Fruit fly (Drosophila melanogaster) whole organism, pupa: ENCODE measurements around the gene CG32590.

Experiments used
- CG10348 ChIP-seq: fragments of 200-800 bp; sonication (Bioruptor generic); IDR thresholded peaks from 2 replicates; pipeline ENCODE4 v1.3.6; 2022; ENCODE audit warnings: missing biosample characterization, missing genetic modification characterization
- CG12605 ChIP-seq: fragments of 200-800 bp; sonication (Bioruptor generic); IDR thresholded peaks from 2 replicates; pipeline ENCODE4 v1.3.6; 2022; ENCODE audit warnings: missing biosample characterization, missing genetic modification characterization
- CG13204 ChIP-seq: fragments of 200-800 bp; sonication (Bioruptor generic); optimal IDR thresholded peaks from 2 replicates; lab custom pipeline; 2018; ENCODE audit warnings: missing biosample characterization, mild to moderate bottlenecking, missing genetic modification characterization, moderate library complexity
- CG14655 ChIP-seq: fragments of 200-800 bp; sonication (Bioruptor generic); optimal IDR thresholded peaks from 3 replicates; lab custom pipeline; 2017; ENCODE audit warnings: mild to moderate bottlenecking, missing biosample characterization, missing genetic modification reagents, missing genetic modification characterization
- CG15710 ChIP-seq: fragments of 200-800 bp; sonication (Bioruptor generic); optimal IDR thresholded peaks from 2 replicates; lab custom pipeline; 2018; ENCODE audit warnings: missing biosample characterization, mild to moderate bottlenecking, missing genetic modification characterization, moderate library complexity
- CG17806 ChIP-seq: fragments of 200-800 bp; sonication (Bioruptor generic); optimal IDR thresholded peaks from 2 replicates; lab custom pipeline; 2018; ENCODE audit warnings: missing biosample characterization, mild to moderate bottlenecking, missing genetic modification characterization, moderate library complexity
- CG32121 ChIP-seq: fragments of 200-800 bp; sonication (Bioruptor generic); IDR thresholded peaks from 2 replicates; pipeline ENCODE4 v1.3.6; 2022; ENCODE audit warnings: missing biosample characterization, missing genetic modification characterization
- CG34367 ChIP-seq: fragments of 200-800 bp; sonication (Bioruptor generic); optimal IDR thresholded peaks from 2 replicates; lab custom pipeline; 2018; ENCODE audit warnings: missing biosample characterization, mild to moderate bottlenecking, missing genetic modification characterization
- CG4496 ChIP-seq: fragments of 200-800 bp; sonication (Bioruptor generic); IDR thresholded peaks from 3 replicates; pipeline ENCODE4 v1.3.6; 2022; ENCODE audit warnings: missing biosample characterization, missing genetic modification characterization
- CG8159 ChIP-seq: fragments of 200-800 bp; sonication (Bioruptor generic); optimal IDR thresholded peaks from 3 replicates; lab custom pipeline; 2018; ENCODE audit warnings: missing biosample characterization, mild to moderate bottlenecking, missing genetic modification characterization, moderate library complexity
- CG8301 ChIP-seq: fragments of 200-800 bp; sonication (Bioruptor generic); optimal IDR thresholded peaks from 2 replicates; lab custom pipeline; 2018; ENCODE audit warnings: missing biosample characterization, mild to moderate bottlenecking, missing genetic modification characterization
- CG9948 ChIP-seq: fragments of 200-800 bp; sonication (Bioruptor generic); optimal IDR thresholded peaks from 2 replicates; lab custom pipeline; 2018; ENCODE audit warnings: missing biosample characterization, mild to moderate bottlenecking, missing genetic modification characterization, moderate library complexity
- D1 ChIP-seq: fragments of 200-800 bp; sonication (Bioruptor generic); optimal IDR thresholded peaks from 2 replicates; lab custom pipeline; 2018; ENCODE audit warnings: missing biosample characterization, mild to moderate bottlenecking, missing genetic modification characterization, moderate library complexity
- EcR ChIP-seq: fragments of 200-800 bp; sonication (Bioruptor generic); optimal IDR thresholded peaks from 3 replicates; lab custom pipeline; 2019; ENCODE audit warnings: missing biosample characterization, missing genetic modification characterization, mild to moderate bottlenecking, moderate library complexity, missing genetic modification reagents
- Ets98B ChIP-seq: fragments of 200-800 bp; sonication (Bioruptor generic); IDR thresholded peaks from 2 replicates; pipeline ENCODE4 v1.3.6; 2022; ENCODE audit warnings: missing biosample characterization, missing genetic modification characterization
- Pif1A ChIP-seq: fragments of 200-800 bp; sonication (Bioruptor generic); optimal IDR thresholded peaks from 3 replicates; lab custom pipeline; 2016; ENCODE audit warnings: missing biosample characterization, missing genetic modification characterization
- Pif1B ChIP-seq: fragments of 200-800 bp; sonication (Bioruptor generic); optimal IDR thresholded peaks from 3 replicates; lab custom pipeline; 2016; ENCODE audit warnings: missing biosample characterization, missing genetic modification characterization
- Snoo ChIP-seq: fragments of 200-800 bp; sonication (Bioruptor generic); optimal IDR thresholded peaks from 3 replicates; lab custom pipeline; 2017; ENCODE audit warnings: missing biosample characterization, mild to moderate bottlenecking, missing genetic modification characterization, inconsistent platforms
- fd96Ca ChIP-seq: fragments of 200-800 bp; sonication (Bioruptor generic); IDR thresholded peaks from 3 replicates; pipeline ENCODE4 v1.3.6; 2022; ENCODE audit warnings: missing biosample characterization, missing genetic modification characterization
- gl ChIP-seq: fragments of 200-800 bp; sonication (Bioruptor generic); optimal IDR thresholded peaks from 2 replicates; lab custom pipeline; 2018; ENCODE audit warnings: missing biosample characterization, mild to moderate bottlenecking, missing genetic modification characterization
- rn ChIP-seq: fragments of 200-800 bp; sonication (Bioruptor generic); IDR thresholded peaks from 2 replicates; pipeline ENCODE4 v1.3.6; 2022; ENCODE audit warnings: missing biosample characterization, missing genetic modification characterization

CG32590 gene

DNA sequence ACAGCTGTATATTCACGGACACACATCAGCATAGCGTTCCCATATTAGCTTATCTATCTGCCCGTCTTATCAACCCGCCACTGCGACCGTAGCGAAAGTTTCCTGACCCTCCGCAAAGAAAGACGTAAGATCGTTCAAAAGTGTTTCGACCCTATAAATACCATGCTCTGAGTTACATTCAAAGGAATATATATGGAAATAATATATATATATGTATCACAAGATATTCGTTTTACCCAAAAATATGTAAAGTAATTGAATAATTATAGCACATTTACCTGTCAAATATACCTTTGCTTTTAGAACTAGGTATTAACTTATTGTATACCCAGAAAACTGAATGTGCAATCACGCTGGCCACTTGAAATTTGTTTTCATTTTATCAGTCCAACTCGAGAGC lies 28.5 kb downstream of the CG32590 start:
- TF ChIP-seq CG9948: peak; percentile 17
- peak; percentile 34 for TF ChIP-seq EcR (GFP tag; lab: Kevin White, UChicago)
- TF ChIP-seq gl (tag; lab: Kevin White, UChicago): no peak
- no peak for TF ChIP-seq Pif1A (GFP tag; lab: Kevin White, UChicago)
- TF ChIP-seq CG12605 (GFP tag; lab: Robert Waterston, UW): no peak
- no peak for TF ChIP-seq CG34367 (tag; lab: Kevin White, UChicago)
- TF ChIP-seq CG13204 (GFP tag; lab: Kevin White, UChicago): no peak
- peak; percentile 3 for TF ChIP-seq CG15710 (tag; lab: Kevin White, UChicago)
- peak; percentile 13 for TF ChIP-seq CG17806
- peak; percentile 25 for TF ChIP-seq CG14655 (GFP tag; lab: Kevin White, UChicago)
- TF ChIP-seq Ets98B (GFP tag; lab: Robert Waterston, UW): no peak
- TF ChIP-seq CG8159 (tag; lab: Kevin White, UChicago): peak; percentile 33
- 0 out of 3 replicates have a peak, but pooled peaks have one; percentile 18 for TF ChIP-seq CG4496

DNA sequence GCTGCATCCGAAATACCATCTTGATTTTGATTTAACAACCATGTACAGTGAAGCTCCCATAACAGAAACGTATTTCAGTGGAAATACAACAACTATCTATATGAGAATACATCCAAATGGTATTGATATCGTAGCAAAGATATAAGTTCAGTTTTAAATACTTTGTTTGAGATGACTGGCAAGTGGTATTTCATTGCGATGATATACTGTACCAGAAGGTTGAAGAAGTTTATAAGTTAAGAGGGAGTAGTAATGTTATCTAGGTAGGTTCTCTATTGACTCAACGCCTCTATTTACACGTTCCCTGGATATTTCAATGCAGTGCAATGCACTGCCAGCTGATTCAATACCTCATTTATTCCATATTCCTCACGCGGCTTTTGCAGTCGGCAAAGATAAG lies 33.3 kb downstream of the CG32590 start:
- TF ChIP-seq CG32121 (no peak), Pif1B (peak; percentile 9), Snoo (no peak), CG4496 (peak; percentile 62), fd96Ca (GFP tag; lab: Robert Waterston, UW) (no peak), EcR (GFP tag; lab: Kevin White, UChicago) (no peak), CG17806 (no peak), CG14655 (GFP tag; lab: Kevin White, UChicago) (no peak), CG13204 (GFP tag; lab: Kevin White, UChicago) (no peak), Pif1A (GFP tag; lab: Kevin White, UChicago) (peak; percentile 18), CG12605 (GFP tag; lab: Robert Waterston, UW) (no peak), CG8159 (tag; lab: Kevin White, UChicago) (no peak), D1 (tag; lab: Kevin White, UChicago) (no peak), CG8301 (peak; percentile 15), CG34367 (tag; lab: Kevin White, UChicago) (no peak), CG9948 (no peak), CG10348 (GFP tag; lab: Robert Waterston, UW) (no peak), gl (tag; lab: Kevin White, UChicago) (no peak), rn (GFP tag; lab: Robert Waterston, UW) (no peak), CG15710 (tag; lab: Kevin White, UChicago) (no peak), Ets98B (GFP tag; lab: Robert Waterston, UW) (peak; percentile 19; the same call in 1 of the 2 replicates)
- TF ChIP-seq, all 21 proteins: peak for 5

dm6 chrX:14802611-14803110 lies 36.2 kb downstream of the CG32590 start:
- TF ChIP-seq CG8159 (tag; lab: Kevin White, UChicago): no peak
- TF ChIP-seq gl (tag; lab: Kevin White, UChicago): no peak
- no peak for TF ChIP-seq D1 (tag; lab: Kevin White, UChicago)
- no peak for TF ChIP-seq EcR (GFP tag; lab: Kevin White, UChicago)
- TF ChIP-seq fd96Ca (GFP tag; lab: Robert Waterston, UW): no peak
- TF ChIP-seq CG8301: no peak
- TF ChIP-seq Pif1B: no peak
- TF ChIP-seq CG14655 (GFP tag; lab: Kevin White, UChicago): no peak
- TF ChIP-seq CG10348 (GFP tag; lab: Robert Waterston, UW): no peak
- TF ChIP-seq CG34367 (tag; lab: Kevin White, UChicago): no peak
- TF ChIP-seq Snoo: no peak
- no peak for TF ChIP-seq CG13204 (GFP tag; lab: Kevin White, UChicago)
- no peak for TF ChIP-seq Pif1A (GFP tag; lab: Kevin White, UChicago)
- no peak for TF ChIP-seq CG12605 (GFP tag; lab: Robert Waterston, UW)
- no peak for TF ChIP-seq CG32121
